Fruit fly (Drosophila melanogaster) whole organism, pupa: ENCODE results near the gene Afti.

Source experiments
- CG10348 ChIP-seq: fragments of 200-800 bp; sonication (Bioruptor generic); IDR thresholded peaks from 2 replicates; pipeline ENCODE4 v1.3.6; 2022; ENCODE audit warnings: missing biosample characterization, missing genetic modification characterization
- CG13204 ChIP-seq: fragments of 200-800 bp; sonication (Bioruptor generic); optimal IDR thresholded peaks from 2 replicates; lab custom pipeline; 2018; ENCODE audit warnings: missing biosample characterization, mild to moderate bottlenecking, missing genetic modification characterization, moderate library complexity
- CG14655 ChIP-seq: fragments of 200-800 bp; sonication (Bioruptor generic); optimal IDR thresholded peaks from 3 replicates; lab custom pipeline; 2017; ENCODE audit warnings: mild to moderate bottlenecking, missing biosample characterization, missing genetic modification reagents, missing genetic modification characterization
- CG8301 ChIP-seq: fragments of 200-800 bp; sonication (Bioruptor generic); optimal IDR thresholded peaks from 2 replicates; lab custom pipeline; 2018; ENCODE audit warnings: missing biosample characterization, mild to moderate bottlenecking, missing genetic modification characterization
- D1 ChIP-seq: fragments of 200-800 bp; sonication (Bioruptor generic); optimal IDR thresholded peaks from 2 replicates; lab custom pipeline; 2018; ENCODE audit warnings: missing biosample characterization, mild to moderate bottlenecking, missing genetic modification characterization, moderate library complexity
- EcR ChIP-seq: fragments of 200-800 bp; sonication (Bioruptor generic); optimal IDR thresholded peaks from 3 replicates; lab custom pipeline; 2019; ENCODE audit warnings: missing biosample characterization, missing genetic modification characterization, mild to moderate bottlenecking, moderate library complexity, missing genetic modification reagents
- Ets98B ChIP-seq: fragments of 200-800 bp; sonication (Bioruptor generic); IDR thresholded peaks from 2 replicates; pipeline ENCODE4 v1.3.6; 2022; ENCODE audit warnings: missing biosample characterization, missing genetic modification characterization
- gl ChIP-seq: fragments of 200-800 bp; sonication (Bioruptor generic); optimal IDR thresholded peaks from 2 replicates; lab custom pipeline; 2018; ENCODE audit warnings: missing biosample characterization, mild to moderate bottlenecking, missing genetic modification characterization
- rn ChIP-seq: fragments of 200-800 bp; sonication (Bioruptor generic); IDR thresholded peaks from 2 replicates; pipeline ENCODE4 v1.3.6; 2022; ENCODE audit warnings: missing biosample characterization, missing genetic modification characterization

DNA sequence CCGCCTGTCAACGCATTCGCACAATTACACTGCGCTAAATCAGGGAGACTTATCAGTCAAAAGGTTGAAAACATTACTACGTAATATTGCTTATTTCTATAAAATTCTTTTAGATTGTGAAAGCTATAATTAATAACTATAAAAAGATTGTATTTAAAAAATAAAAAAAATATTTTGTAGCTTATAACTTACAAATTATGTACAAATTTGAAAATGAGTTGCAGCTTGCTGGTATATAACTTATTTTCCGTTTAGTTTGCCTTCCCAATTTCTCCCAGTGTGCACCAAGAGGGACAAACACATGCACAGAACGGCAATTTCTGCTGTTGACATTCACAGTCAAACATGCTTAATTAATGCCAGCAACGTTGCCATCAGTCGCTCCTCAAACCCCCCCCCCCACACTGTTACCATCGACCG, 27.3 kb upstream of the Afti start:
- TF ChIP-seq CG10348 (GFP tag; lab: Robert Waterston, UW) = no peak
- peak; percentile 65 for TF ChIP-seq CG13204 (GFP tag; lab: Kevin White, UChicago)
- peak; percentile 75 for TF ChIP-seq gl (tag; lab: Kevin White, UChicago)
- no peak for TF ChIP-seq EcR (GFP tag; lab: Kevin White, UChicago)
- peak; percentile 66 for TF ChIP-seq Ets98B (GFP tag; lab: Robert Waterston, UW)
- TF ChIP-seq rn (GFP tag; lab: Robert Waterston, UW) = peak; percentile 67
- peak; percentile 81 for TF ChIP-seq D1 (tag; lab: Kevin White, UChicago)
- TF ChIP-seq CG14655 (GFP tag; lab: Kevin White, UChicago) = peak; percentile 91
- TF ChIP-seq CG8301 (tag; lab: Kevin White, UChicago) = peak; percentile 88
